5 fruit fly cellular contexts compared by ENCODE assay signal in the genomic region with DNA sequence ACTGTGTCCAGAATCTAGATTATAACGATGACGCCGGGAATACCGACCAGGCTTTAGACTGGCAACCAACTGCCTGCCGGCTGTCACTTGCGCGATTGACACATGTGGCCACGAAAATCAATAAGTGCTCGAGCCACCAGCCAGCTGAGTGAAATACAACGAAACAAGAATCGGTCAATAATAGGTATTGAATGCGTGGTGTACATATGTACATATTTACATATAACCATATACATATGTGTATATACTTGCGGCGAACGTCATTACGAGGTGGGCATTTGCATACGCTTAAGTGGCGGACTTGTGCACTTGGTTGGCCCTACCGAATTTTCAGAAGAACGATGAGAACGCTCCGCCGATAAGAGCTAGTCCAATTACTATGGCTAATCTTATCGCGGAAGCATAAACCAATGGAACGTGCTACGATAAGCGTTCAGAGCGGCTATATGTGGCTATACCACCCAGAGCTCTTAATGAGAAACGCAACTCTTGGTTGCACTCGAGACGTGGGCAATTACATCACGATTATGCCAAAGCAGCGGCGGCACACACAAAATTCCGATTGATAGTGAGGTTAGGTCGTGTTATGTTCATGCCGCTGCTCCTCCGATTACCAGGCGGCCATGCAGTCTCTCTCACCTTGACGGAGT.
TF ChIP-seq lines count a peak whose summit lies in the region.

No protein-coding gene starts in this region.

- TF ChIP-seq CTCF in whole organism, embryonic (GFP tag; optimal IDR thresholded peaks at IDR 0.05; lab: Kevin White, UChicago): no peak

TF ChIP-seq in whole organism, 6 proteins besides CTCF, POLR2A, EP300 and RAD21:
- TF ChIP-seq CG8478 (optimal IDR thresholded peaks at IDR 0.05; lab: Kevin White, UChicago) (no peak), usp (GFP tag; optimal IDR thresholded peaks at IDR 0.05; lab: Kevin White, UChicago) (no peak), EcR (GFP tag; optimal IDR thresholded peaks at IDR 0.05; lab: Kevin White, UChicago) (no peak), pan (optimal IDR thresholded peaks at IDR 0.05; lab: Kevin White, UChicago) (peak; percentile 4), psq (optimal IDR thresholded peaks at IDR 0.05; lab: Kevin White, UChicago) (no peak), Dll (optimal IDR thresholded peaks at IDR 0.05; lab: Kevin White, UChicago) (no peak)

TF ChIP-seq in whole organism, adult, 20 proteins besides CTCF, POLR2A, EP300 and RAD21:
- TF ChIP-seq cnc (optimal IDR thresholded peaks at IDR 0.05; lab: Kevin White, UChicago): no peak
- peak; percentile 13 for TF ChIP-seq Mnt (GFP tag; optimal IDR thresholded peaks at IDR 0.05; lab: Kevin White, UChicago)
- TF ChIP-seq pad (GFP tag; optimal IDR thresholded peaks at IDR 0.05; lab: Kevin White, UChicago): no peak
- TF ChIP-seq CG12768 (GFP tag; optimal IDR thresholded peaks at IDR 0.05; lab: Kevin White, UChicago): no peak
- TF ChIP-seq CG11617 (GFP tag; optimal IDR thresholded peaks at IDR 0.05; lab: Kevin White, UChicago): no peak
- no peak for TF ChIP-seq Clk (GFP tag; optimal IDR thresholded peaks at IDR 0.05; lab: Kevin White, UChicago)
- TF ChIP-seq CG7045 (GFP tag; optimal IDR thresholded peaks at IDR 0.05; lab: Kevin White, UChicago): no peak
- TF ChIP-seq CG1620 (GFP tag; optimal IDR thresholded peaks at IDR 0.05; lab: Kevin White, UChicago): peak; percentile 1
- no peak for TF ChIP-seq Hr96 (GFP tag; optimal IDR thresholded peaks at IDR 0.05; lab: Kevin White, UChicago)
- TF ChIP-seq ovo (GFP tag; optimal IDR thresholded peaks at IDR 0.05; lab: Kevin White, UChicago): no peak
- no peak for TF ChIP-seq kay (GFP tag; lab: Kevin White, UChicago; ENCODE audit: borderline replicate concordance)
- peak; percentile 5 for TF ChIP-seq CG7101 (tag; optimal IDR thresholded peaks at IDR 0.05; lab: Kevin White, UChicago)
- TF ChIP-seq CG33017 (tag; optimal IDR thresholded peaks at IDR 0.05; lab: Kevin White, UChicago): no peak
- TF ChIP-seq Crg-1 (GFP tag; optimal IDR thresholded peaks at IDR 0.05; lab: Kevin White, UChicago): peak; percentile 13
- no peak for TF ChIP-seq CG14711 (tag; optimal IDR thresholded peaks at IDR 0.05; lab: Kevin White, UChicago)
- no peak for TF ChIP-seq tj (GFP tag; optimal IDR thresholded peaks at IDR 0.05; lab: Kevin White, UChicago)
- no peak for TF ChIP-seq bab1 (GFP tag; optimal IDR thresholded peaks at IDR 0.05; lab: Kevin White, UChicago)
- TF ChIP-seq CG5204 (GFP tag; optimal IDR thresholded peaks at IDR 0.05; lab: Kevin White, UChicago): no peak
- TF ChIP-seq cic (GFP tag; optimal IDR thresholded peaks at IDR 0.05; lab: Kevin White, UChicago): no peak
TF ChIP-seq in whole organism, adult: peak in this region for 4.

TF ChIP-seq in whole organism, embryonic, 481 proteins besides CTCF, POLR2A, EP300 and RAD21 (continues in another document):
- no peak for TF ChIP-seq stc (GFP tag; IDR thresholded peaks at IDR 0.05; lab: Robert Waterston, UW)
- peak; percentile 45 for TF ChIP-seq CG4328 (GFP tag; optimal IDR thresholded peaks at IDR 0.05; lab: Kevin White, UChicago)
- no peak for TF ChIP-seq CG16779 (GFP tag; IDR thresholded peaks at IDR 0.05; lab: Robert Waterston, UW)
- TF ChIP-seq CkIIα-i1 (GFP tag; IDR thresholded peaks at IDR 0.05; lab: Robert Waterston, UW): no peak
- no peak for TF ChIP-seq Fer2 (tag; optimal IDR thresholded peaks at IDR 0.05; lab: Kevin White, UChicago)
- TF ChIP-seq CG33213 (GFP tag; optimal IDR thresholded peaks at IDR 0.05; lab: Kevin White, UChicago): no peak
- no peak for TF ChIP-seq en (GFP tag; optimal IDR thresholded peaks at IDR 0.05; lab: Kevin White, UChicago)
- peak; percentile 7 for TF ChIP-seq caup (GFP tag; optimal IDR thresholded peaks at IDR 0.05; lab: Kevin White, UChicago; ENCODE audit: severe bottlenecking)
- no peak for TF ChIP-seq CG15011 (GFP tag; optimal IDR thresholded peaks at IDR 0.05; lab: Kevin White, UChicago)
- TF ChIP-seq CG8290 (GFP tag; optimal IDR thresholded peaks at IDR 0.05; lab: Kevin White, UChicago): no peak
- peak; percentile 35 to 44 for TF ChIP-seq CG8290 (tag; optimal IDR thresholded peaks at IDR 0.05; lab: Kevin White, UChicago)
- no peak for TF ChIP-seq so (GFP tag; IDR thresholded peaks at IDR 0.05; lab: Robert Waterston, UW)
- TF ChIP-seq CG14965 (GFP tag; optimal IDR thresholded peaks at IDR 0.05; lab: Kevin White, UChicago; ENCODE audit: borderline replicate concordance): no peak
- TF ChIP-seq klu (GFP tag; IDR thresholded peaks at IDR 0.05; lab: Robert Waterston, UW): no peak
- TF ChIP-seq CG4707 (GFP tag; optimal IDR thresholded peaks at IDR 0.05; lab: Kevin White, UChicago): no peak
- TF ChIP-seq NfI (GFP tag; optimal IDR thresholded peaks at IDR 0.05; lab: Kevin White, UChicago): no peak
- peak in 1 of 2 experiments; percentile 98 for TF ChIP-seq Pdp1 (GFP tag; optimal IDR thresholded peaks at IDR 0.05; lab: Kevin White, UChicago)
- TF ChIP-seq Hr39 (optimal IDR thresholded peaks at IDR 0.05; lab: Kevin White, UChicago): no peak
- peak; percentile 28 for TF ChIP-seq CG5180 (GFP tag; optimal IDR thresholded peaks at IDR 0.05; lab: Kevin White, UChicago)
- no peak for TF ChIP-seq CG8089 (GFP tag; optimal IDR thresholded peaks at IDR 0.05; lab: Kevin White, UChicago)
- no peak for TF ChIP-seq CG18262 (tag; optimal IDR thresholded peaks at IDR 0.05; lab: Kevin White, UChicago)

TF ChIP-seq in whole organism, prepupa, 60 proteins besides CTCF, POLR2A, EP300 and RAD21:
- no peak for TF ChIP-seq CG1621 (tag; optimal IDR thresholded peaks at IDR 0.05; lab: Kevin White, UChicago)
- peak; percentile 85 for TF ChIP-seq fkh (GFP tag; optimal IDR thresholded peaks at IDR 0.05; lab: Kevin White, UChicago)
- no peak for TF ChIP-seq topi (GFP tag; optimal IDR thresholded peaks at IDR 0.05; lab: Kevin White, UChicago)
- TF ChIP-seq Eip78C (GFP tag; lab: Kevin White, UChicago): peak; percentile 33
- TF ChIP-seq vri (GFP tag; optimal IDR thresholded peaks at IDR 0.05; lab: Kevin White, UChicago): peak; percentile 75
- TF ChIP-seq CG15336 (GFP tag; IDR thresholded peaks at IDR 0.05; lab: Robert Waterston, UW): no peak
TF ChIP-seq in whole organism, prepupa: peak in this region for 3.

TF ChIP-seq in whole organism, wandering third instar larva, 38 proteins besides CTCF, POLR2A, EP300 and RAD21:
- TF ChIP-seq rgr (GFP tag; optimal IDR thresholded peaks at IDR 0.05; lab: Kevin White, UChicago): peak; percentile 47
- no peak for TF ChIP-seq sv (GFP tag; optimal IDR thresholded peaks at IDR 0.05; lab: Kevin White, UChicago)
- TF ChIP-seq h (GFP tag; optimal IDR thresholded peaks at IDR 0.05; lab: Kevin White, UChicago): peak; percentile 48
- no peak for TF ChIP-seq brk (GFP tag; optimal IDR thresholded peaks at IDR 0.05; lab: Kevin White, UChicago)
TF ChIP-seq in whole organism, wandering third instar larva: peak in this region for 2.
